Fruit fly (Drosophila melanogaster): Measurements from ENCODE around the gene Ssdp.

Ssdp gene

DNA sequence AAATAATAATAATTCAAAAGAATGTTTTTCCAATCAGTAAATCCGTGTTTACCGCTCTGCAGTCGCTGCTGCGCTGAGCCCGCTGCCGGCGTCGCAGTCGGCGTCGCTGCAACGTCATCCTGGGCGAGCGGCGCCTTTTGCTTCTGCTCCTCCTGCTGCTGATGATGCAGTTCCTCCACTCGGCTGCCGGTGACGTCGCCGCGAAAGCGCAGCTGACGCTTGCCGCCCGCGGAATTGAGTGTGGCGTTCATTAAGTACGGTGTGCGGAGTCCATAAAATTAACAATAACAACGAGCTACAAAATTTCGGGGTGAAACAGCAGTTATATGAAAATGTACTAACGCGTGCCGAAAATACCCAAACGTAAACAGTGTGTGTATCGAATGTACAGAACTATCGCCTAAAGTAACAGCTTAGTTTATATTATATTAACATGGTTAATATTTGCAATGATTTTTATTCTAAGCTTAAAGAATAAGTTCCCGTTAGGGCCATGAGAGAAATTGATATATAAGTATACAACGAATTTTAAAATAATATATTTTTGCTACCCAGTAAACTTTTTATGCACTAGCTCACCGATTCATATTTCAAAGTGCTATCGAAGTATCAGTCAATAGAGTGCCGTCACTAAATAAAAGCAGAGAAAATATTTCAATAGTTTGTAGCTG, 35.2 kb downstream of the Ssdp start, which contains the start of the genes CG7218 and Cbp20 (continued):
- TF ChIP-seq Deaf1 (tag; optimal IDR thresholded peaks at IDR 0.05) (peak; percentile 47), dimm (GFP tag; IDR thresholded peaks at IDR 0.05) (peak; percentile 55; the same call in 1 of the 2 replicates), salm (tag; optimal IDR thresholded peaks at IDR 0.05) (no peak), CG8765 (GFP tag; IDR thresholded peaks at IDR 0.05) (peak; percentile 60), so (GFP tag; IDR thresholded peaks at IDR 0.05) (no peak), Myb (GFP tag; optimal IDR thresholded peaks at IDR 0.05) (peak; percentile 45), CG33213 (GFP tag; optimal IDR thresholded peaks at IDR 0.05) (no peak), CG5953 (GFP tag; IDR thresholded peaks at IDR 0.05) (0 out of 2 replicates have a peak, but pooled peaks have one; percentile 23), CG10979 (tag; optimal IDR thresholded peaks at IDR 0.05) (peak; percentile 52), prd (optimal IDR thresholded peaks at IDR 0.05) (no peak), prd (GFP tag; IDR thresholded peaks at IDR 0.05) (peak; percentile 75), odd (GFP tag; optimal IDR thresholded peaks at IDR 0.05) (no peak), tin (GFP tag; optimal IDR thresholded peaks at IDR 0.05) (peak; percentile 77), oc (tag; optimal IDR thresholded peaks at IDR 0.05) (no peak), CG3995 (GFP tag; optimal IDR thresholded peaks at IDR 0.05) (peak; percentile 97), chinmo (GFP tag; IDR thresholded peaks at IDR 0.05; ENCODE audit: partially characterized antibody) (peak; percentile 83; the same call in 2 of the 4 replicates), CG34224 (GFP tag; IDR thresholded peaks at IDR 0.05; ENCODE audit: partially characterized antibody) (peak; percentile 76), CG32532 (GFP tag; IDR thresholded peaks at IDR 0.05) (peak; percentile 90), Mes4 (GFP tag; optimal IDR thresholded peaks at IDR 0.05) (no peak), CG17802 (tag; optimal IDR thresholded peaks at IDR 0.05) (no peak), D19A (tag; optimal IDR thresholded peaks at IDR 0.05) (peak; percentile 32), Hmx (GFP tag; optimal IDR thresholded peaks at IDR 0.05) (no peak), CG4820 (GFP tag; optimal IDR thresholded peaks at IDR 0.05) (peak; percentile 57), CG2116 (GFP tag; optimal IDR thresholded peaks at IDR 0.05) (peak; percentile 83), CG6813 (GFP tag; optimal IDR thresholded peaks at IDR 0.05) (peak; percentile 16), z (GFP tag; IDR thresholded peaks at IDR 0.05) (no peak), fd3F (GFP tag; optimal IDR thresholded peaks at IDR 0.05) (peak; percentile 74), Vsx1 (GFP tag; optimal IDR thresholded peaks at IDR 0.05) (no peak), CG2678 (tag; optimal IDR thresholded peaks at IDR 0.05) (peak; percentile 78), Dad (GFP tag; optimal IDR thresholded peaks at IDR 0.05) (peak; percentile 16), Hr51 (GFP tag; optimal IDR thresholded peaks at IDR 0.05) (peak; percentile 26 to 58), CG32767 (GFP tag; IDR thresholded peaks at IDR 0.05) (no peak; the same call in 1 of the 2 replicates), Nf-YB (GFP tag; optimal IDR thresholded peaks at IDR 0.05) (peak; percentile 48), CG13894 (tag; optimal IDR thresholded peaks at IDR 0.05) (peak; percentile 69), NFAT (GFP tag; IDR thresholded peaks at IDR 0.05) (peak; percentile 95), CkIIα-i1 (GFP tag; IDR thresholded peaks at IDR 0.05) (no peak), btn (GFP tag; optimal IDR thresholded peaks at IDR 0.05) (no peak), CG10147 (GFP tag; optimal IDR thresholded peaks at IDR 0.05) (peak; percentile 56), CG10959 (GFP tag; IDR thresholded peaks at IDR 0.05) (no peak), sc (optimal IDR thresholded peaks at IDR 0.05) (no peak), sc (GFP tag; optimal IDR thresholded peaks at IDR 0.05) (peak; percentile 37), Sin3A (optimal IDR thresholded peaks at IDR 0.05) (peak; percentile 38), CG7928 (GFP tag; optimal IDR thresholded peaks at IDR 0.05) (peak; percentile 21), sens-2 (GFP tag; IDR thresholded peaks at IDR 0.05) (peak; percentile 48; the same call in 1 of the 2 replicates), CG1529 (GFP tag; optimal IDR thresholded peaks at IDR 0.05) (peak; percentile 18), CHES-1-like (GFP tag; optimal IDR thresholded peaks at IDR 0.05) (peak; percentile 72), C15 (GFP tag; IDR thresholded peaks at IDR 0.05) (0 out of 3 replicates have a peak, but pooled peaks have one; percentile 5), NC2β (GFP tag; optimal IDR thresholded peaks at IDR 0.05) (peak; percentile 49), CG4360 (GFP tag; IDR thresholded peaks at IDR 0.05) (peak; percentile 42; the same call in 1 of the 2 replicates), Sox102F (GFP tag; optimal IDR thresholded peaks at IDR 0.05) (peak; percentile 56)

All from whole organism, embryonic.